Fruit fly (Drosophila melanogaster): ENCODE data around the gene CG43880.

dm6 chr3L:7941514-7941913 is 4.6 kb downstream of the CG43880 start:
- TF ChIP-seq tj (GFP tag; optimal IDR thresholded peaks at IDR 0.05) (no peak), pad (GFP tag; optimal IDR thresholded peaks at IDR 0.05) (no peak), Crg-1 (GFP tag; optimal IDR thresholded peaks at IDR 0.05) (no peak), CG1620 (GFP tag; optimal IDR thresholded peaks at IDR 0.05) (no peak), CG14711 (tag; optimal IDR thresholded peaks at IDR 0.05) (no peak), kay (GFP tag; ENCODE audit: borderline replicate concordance) (no peak), CG33017 (tag; optimal IDR thresholded peaks at IDR 0.05) (no peak), cnc (optimal IDR thresholded peaks at IDR 0.05) (no peak), toe (GFP tag; optimal IDR thresholded peaks at IDR 0.05) (no peak), CG5204 (GFP tag; optimal IDR thresholded peaks at IDR 0.05) (no peak), CG7101 (tag; optimal IDR thresholded peaks at IDR 0.05) (no peak), CG11617 (GFP tag; optimal IDR thresholded peaks at IDR 0.05) (no peak)

Data from whole organism, adult.